Fruit fly (Drosophila melanogaster): ENCODE data around the gene CG10431.

The CG10431 gene

dm6 chr2L:18948724-18949108, 25.8 kb upstream of the CG10431 start, which contains the start of gene CG10428:
CG10428 (plus strand) TSS chr2L:18948884.
- TF ChIP-seq Pif1A (GFP tag; optimal IDR thresholded peaks at IDR 0.05): no peak
- TF ChIP-seq CG15710 (tag; optimal IDR thresholded peaks at IDR 0.05): no peak
- TF ChIP-seq fd96Ca (GFP tag; IDR thresholded peaks at IDR 0.05): no peak
- no peak for TF ChIP-seq CG9948 (tag; optimal IDR thresholded peaks at IDR 0.05)
- no peak for TF ChIP-seq CG8301 (tag; optimal IDR thresholded peaks at IDR 0.05)
- TF ChIP-seq CG8159 (tag; optimal IDR thresholded peaks at IDR 0.05): no peak
- no peak for TF ChIP-seq CG14655 (GFP tag; optimal IDR thresholded peaks at IDR 0.05)
- TF ChIP-seq CG10348 (GFP tag; IDR thresholded peaks at IDR 0.05): no peak
- no peak for TF ChIP-seq D1 (tag; optimal IDR thresholded peaks at IDR 0.05)
- TF ChIP-seq Pif1B (GFP tag; optimal IDR thresholded peaks at IDR 0.05): no peak
- TF ChIP-seq rn (GFP tag; IDR thresholded peaks at IDR 0.05): no peak

dm6 chr2L:18951674-18952073, 22.8 kb upstream of the CG10431 start, which contains the start of gene Nedd8:
Nedd8 (minus strand) TSS chr2L:18951837.
- TF ChIP-seq Snoo (tag; optimal IDR thresholded peaks at IDR 0.05) (no peak), gl (tag; optimal IDR thresholded peaks at IDR 0.05) (no peak), CG32121 (GFP tag; IDR thresholded peaks at IDR 0.05) (no peak), fd96Ca (GFP tag; IDR thresholded peaks at IDR 0.05) (no peak), CG9948 (tag; optimal IDR thresholded peaks at IDR 0.05) (no peak), rn (GFP tag; IDR thresholded peaks at IDR 0.05) (no peak), EcR (GFP tag; optimal IDR thresholded peaks at IDR 0.05) (no peak), CG15710 (tag; optimal IDR thresholded peaks at IDR 0.05) (no peak), CG4496 (GFP tag; IDR thresholded peaks at IDR 0.05) (no peak), D1 (tag; optimal IDR thresholded peaks at IDR 0.05) (no peak), CG8159 (tag; optimal IDR thresholded peaks at IDR 0.05) (no peak), CG8301 (tag; optimal IDR thresholded peaks at IDR 0.05) (no peak), CG12605 (GFP tag; IDR thresholded peaks at IDR 0.05) (no peak), CG17806 (tag; optimal IDR thresholded peaks at IDR 0.05) (no peak), CG14655 (GFP tag; optimal IDR thresholded peaks at IDR 0.05) (no peak), Pif1A (GFP tag; optimal IDR thresholded peaks at IDR 0.05) (no peak), CG34367 (tag; optimal IDR thresholded peaks at IDR 0.05) (no peak), Ets98B (GFP tag; IDR thresholded peaks at IDR 0.05) (no peak)

- TF ChIP-seq CG14655 (GFP tag; optimal IDR thresholded peaks at IDR 0.05) (peak; percentile 2), CG8159 (tag; optimal IDR thresholded peaks at IDR 0.05) (no peak), Snoo (tag; optimal IDR thresholded peaks at IDR 0.05) (no peak), CG4496 (GFP tag; IDR thresholded peaks at IDR 0.05) (no peak), CG8301 (tag; optimal IDR thresholded peaks at IDR 0.05) (no peak), EcR (GFP tag; optimal IDR thresholded peaks at IDR 0.05) (peak; percentile 67), CG17806 (tag; optimal IDR thresholded peaks at IDR 0.05) (no peak)
Observed at dm6 chr2L:18953512-18954254, 20.8 kb upstream of the CG10431 start.

dm6 chr2L:18954255-18954715, 20.2 kb upstream of the CG10431 start, which contains the start of gene CG10621:
CG10621 (minus strand) TSS chr2L:18954431.
- TF ChIP-seq CG4496 (GFP tag; IDR thresholded peaks at IDR 0.05) (no peak), D1 (tag; optimal IDR thresholded peaks at IDR 0.05) (no peak), CG17806 (tag; optimal IDR thresholded peaks at IDR 0.05) (no peak), Ets98B (GFP tag; IDR thresholded peaks at IDR 0.05) (peak; percentile 21; the same call in 1 of the 2 replicates), CG10348 (GFP tag; IDR thresholded peaks at IDR 0.05) (no peak), CG32121 (GFP tag; IDR thresholded peaks at IDR 0.05) (no peak; the same call in 1 of the 2 replicates), Pif1B (GFP tag; optimal IDR thresholded peaks at IDR 0.05) (peak; percentile 12), rn (GFP tag; IDR thresholded peaks at IDR 0.05) (no peak), Pif1A (GFP tag; optimal IDR thresholded peaks at IDR 0.05) (no peak), CG15710 (tag; optimal IDR thresholded peaks at IDR 0.05) (no peak), CG9948 (tag; optimal IDR thresholded peaks at IDR 0.05) (no peak), EcR (GFP tag; optimal IDR thresholded peaks at IDR 0.05) (peak; percentile 57), CG14655 (GFP tag; optimal IDR thresholded peaks at IDR 0.05) (no peak), CG34367 (tag; optimal IDR thresholded peaks at IDR 0.05) (no peak), CG12605 (GFP tag; IDR thresholded peaks at IDR 0.05) (0 out of 2 replicates have a peak, but pooled peaks have one; percentile 26), CG8159 (tag; optimal IDR thresholded peaks at IDR 0.05) (no peak), fd96Ca (GFP tag; IDR thresholded peaks at IDR 0.05) (no peak; the same call in 2 of the 3 replicates), CG8301 (tag; optimal IDR thresholded peaks at IDR 0.05) (no peak), CG13204 (GFP tag; optimal IDR thresholded peaks at IDR 0.05) (no peak), Snoo (tag; optimal IDR thresholded peaks at IDR 0.05) (no peak), gl (tag; optimal IDR thresholded peaks at IDR 0.05) (peak; percentile 32)

- TF ChIP-seq EcR (GFP tag; optimal IDR thresholded peaks at IDR 0.05) (no peak), fd96Ca (GFP tag; IDR thresholded peaks at IDR 0.05) (no peak)
Observed at dm6 chr2L:18955666-18956065, 18.8 kb upstream of the CG10431 start.

dm6 chr2L:18957142-18957674, 17.3 kb upstream of the CG10431 start, which contains the start of gene Bhmt:
Bhmt (minus strand) TSS chr2L:18957311.
- no peak for TF ChIP-seq CG10348 (GFP tag; IDR thresholded peaks at IDR 0.05)
- peak; percentile 73 for TF ChIP-seq gl (tag; optimal IDR thresholded peaks at IDR 0.05)
- peak; percentile 86 for TF ChIP-seq CG32121 (GFP tag; IDR thresholded peaks at IDR 0.05)
- TF ChIP-seq CG14655 (GFP tag; optimal IDR thresholded peaks at IDR 0.05): peak; percentile 85
- TF ChIP-seq EcR (GFP tag; optimal IDR thresholded peaks at IDR 0.05): peak; percentile 90
- peak; percentile 90 for TF ChIP-seq CG4496 (GFP tag; IDR thresholded peaks at IDR 0.05)
- peak; percentile 88 for TF ChIP-seq Snoo (tag; optimal IDR thresholded peaks at IDR 0.05)
- TF ChIP-seq CG8159 (tag; optimal IDR thresholded peaks at IDR 0.05): peak; percentile 91
- no peak; the same call in 1 of the 3 replicates for TF ChIP-seq fd96Ca (GFP tag; IDR thresholded peaks at IDR 0.05)
- TF ChIP-seq rn (GFP tag; IDR thresholded peaks at IDR 0.05): peak; percentile 69; the same call in 1 of the 2 replicates
- TF ChIP-seq Pif1A (GFP tag; optimal IDR thresholded peaks at IDR 0.05): peak; percentile 82
- peak; percentile 77 for TF ChIP-seq CG9948 (tag; optimal IDR thresholded peaks at IDR 0.05)
- peak; percentile 79 for TF ChIP-seq CG8301 (tag; optimal IDR thresholded peaks at IDR 0.05)
- TF ChIP-seq CG34367 (tag; optimal IDR thresholded peaks at IDR 0.05): peak; percentile 78
- peak; percentile 85 for TF ChIP-seq Pif1B (GFP tag; optimal IDR thresholded peaks at IDR 0.05)
- peak; percentile 87 for TF ChIP-seq CG17806 (tag; optimal IDR thresholded peaks at IDR 0.05)
- peak; percentile 85 for TF ChIP-seq Ets98B (GFP tag; IDR thresholded peaks at IDR 0.05)
- TF ChIP-seq CG12605 (GFP tag; IDR thresholded peaks at IDR 0.05): peak; percentile 76
- peak; percentile 59 for TF ChIP-seq D1 (tag; optimal IDR thresholded peaks at IDR 0.05)
- no peak for TF ChIP-seq CG13204 (GFP tag; optimal IDR thresholded peaks at IDR 0.05)
- TF ChIP-seq CG15710 (tag; optimal IDR thresholded peaks at IDR 0.05): peak; percentile 89
